Fruit fly (Drosophila melanogaster): ENCODE measurements around the gene NUCB1.

DNA sequence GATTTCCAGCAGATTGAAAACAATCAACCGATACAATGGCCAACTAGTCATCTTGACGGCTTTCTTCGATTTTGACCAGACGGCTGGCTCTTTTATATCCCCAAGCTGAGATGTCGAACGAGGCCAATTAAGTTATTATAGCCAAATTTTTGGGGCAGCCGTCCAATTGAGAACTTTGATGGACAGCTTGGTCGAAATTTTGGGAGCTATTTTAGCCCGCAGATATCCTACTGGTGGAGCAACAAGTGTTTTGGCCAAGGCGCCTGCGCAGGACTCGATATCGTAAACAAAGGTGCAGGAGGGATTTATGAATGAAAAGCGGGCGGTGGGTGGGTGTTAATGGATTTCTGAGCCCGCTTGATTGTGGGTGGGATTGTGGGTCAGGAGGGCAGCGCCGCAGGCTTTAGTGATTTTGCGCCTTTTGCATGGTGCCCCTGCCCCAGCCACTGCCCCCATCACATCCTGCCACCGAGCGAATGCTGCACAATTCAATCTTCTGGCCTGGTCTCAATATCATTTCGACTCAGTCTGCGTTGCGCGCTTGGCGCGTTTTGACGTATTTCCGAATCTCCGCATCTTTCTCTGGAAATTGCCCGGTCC is 20.8 kb upstream of the NUCB1 start, which contains the start of the genes Ir75c and Grd:
- TF ChIP-seq hth (optimal IDR thresholded peaks at IDR 0.05) (no peak), CG18011 (GFP tag; optimal IDR thresholded peaks at IDR 0.05) (no peak), CG11504 (tag; optimal IDR thresholded peaks at IDR 0.05) (no peak), CG11696 (GFP tag; IDR thresholded peaks at IDR 0.05) (no peak), CG9932 (GFP tag; IDR thresholded peaks at IDR 0.05) (no peak), Dll (GFP tag; IDR thresholded peaks at IDR 0.05; ENCODE audit: partially characterized antibody) (no peak), lola (GFP tag; optimal IDR thresholded peaks at IDR 0.05) (no peak), CG17361 (GFP tag; IDR thresholded peaks at IDR 0.05) (no peak), fru (optimal IDR thresholded peaks at IDR 0.05) (no peak), stc (GFP tag; IDR thresholded peaks at IDR 0.05) (no peak), CG4404 (GFP tag; IDR thresholded peaks at IDR 0.05) (no peak)

Measured in whole organism, embryonic.